Fruit fly (Drosophila melanogaster) Kc167 (cell line): ENCODE data around the gene Naxd.

Source experiments
- Myc ChIP-seq: fragments of >200 bp; optimal IDR thresholded peaks from 2 replicates; lab custom pipeline; 2017; ENCODE audit warnings: missing external identifiers
- Sin3A ChIP-seq: fragments of >200 bp; optimal IDR thresholded peaks from 2 replicates; lab custom pipeline; 2018; ENCODE audit warnings: missing external identifiers
- h ChIP-seq: fragments of >200 bp; optimal IDR thresholded peaks from 3 replicates; lab custom pipeline; 2018; ENCODE audit warnings: missing external identifiers
- insv ChIP-seq: fragments of >200 bp; optimal IDR thresholded peaks from 3 replicates; lab custom pipeline; 2018; ENCODE audit warnings: missing external identifiers
- psq ChIP-seq: fragments of >200 bp; optimal IDR thresholded peaks from 2 replicates; lab custom pipeline; 2017; ENCODE audit warnings: missing external identifiers
- ttk ChIP-seq: sonication (Bioruptor generic); optimal IDR thresholded peaks from 2 replicates; lab custom pipeline; 2017; ENCODE audit warnings: missing external identifiers

Naxd gene

dm6 chr3L:19097665-19098082 is at the start of gene Naxd, which contains the start of gene CG14079:
Gene Naxd, minus strand, starts transcription at chr3L:19097709.
Gene CG14079, plus strand, starts transcription at chr3L:19097999.
- no peak for TF ChIP-seq psq
- TF ChIP-seq h (lab: Kevin White, UChicago): no peak
- TF ChIP-seq ttk: no peak
- TF ChIP-seq Myc (lab: Kevin White, UChicago): no peak
- TF ChIP-seq insv: no peak
- no peak for TF ChIP-seq Sin3A

dm6 chr3L:19147169-19147568 is 49.7 kb upstream of the Naxd start:
- TF ChIP-seq h (lab: Kevin White, UChicago) (no peak), psq (no peak), Myc (lab: Kevin White, UChicago) (no peak), Sin3A (no peak), insv (no peak), ttk (no peak)

dm6 chr3L:19143940-19144571 is 46.5 kb upstream of the Naxd start:
- no peak for TF ChIP-seq Myc (lab: Kevin White, UChicago)
- TF ChIP-seq insv: no peak
- TF ChIP-seq Sin3A: no peak
- no peak for TF ChIP-seq psq
- no peak for TF ChIP-seq h (lab: Kevin White, UChicago)
- TF ChIP-seq ttk: no peak

dm6 chr3L:19142587-19142986 is 45.1 kb upstream of the Naxd start:
- TF ChIP-seq psq (no peak), h (lab: Kevin White, UChicago) (no peak), insv (no peak), Myc (lab: Kevin White, UChicago) (no peak), Sin3A (no peak), ttk (no peak)

- TF ChIP-seq insv (no peak), Myc (lab: Kevin White, UChicago) (no peak), ttk (no peak), Sin3A (no peak), psq (no peak), h (lab: Kevin White, UChicago) (no peak)
Observed at dm6 chr3L:19140084-19141011, 42.8 kb upstream of the Naxd start.

- TF ChIP-seq Sin3A (no peak), ttk (no peak)
Observed at dm6 chr3L:19138925-19139503, 41.5 kb upstream of the Naxd start, which contains the start of gene CG14082. Gene CG14082, minus strand, starts transcription at chr3L:19138975.

dm6 chr3L:19132586-19132985 is 35.1 kb upstream of the Naxd start:
- no peak for TF ChIP-seq ttk

- no peak for TF ChIP-seq ttk
Observed at dm6 chr3L:19129565-19129964, 32.1 kb upstream of the Naxd start, which contains the start of gene Spn75F. Gene Spn75F, minus strand, starts transcription at chr3L:19129665.

dm6 chr3L:19100188-19100587 is 2.7 kb upstream of the Naxd start, which contains the start of gene Gem2:
Gene Gem2, minus strand, starts transcription at chr3L:19100363.
- TF ChIP-seq h (lab: Kevin White, UChicago) (no peak), Sin3A (no peak), ttk (no peak), Myc (lab: Kevin White, UChicago) (no peak), psq (no peak), insv (no peak)

dm6 chr3L:19097102-19097501 is 407 bp downstream of the Naxd start:
- no peak for TF ChIP-seq insv

- no peak for TF ChIP-seq psq
- TF ChIP-seq h (lab: Kevin White, UChicago): no peak
- no peak for TF ChIP-seq Sin3A
- TF ChIP-seq Myc (lab: Kevin White, UChicago): no peak
- no peak for TF ChIP-seq ttk
- TF ChIP-seq insv: no peak
Observed at dm6 chr3L:19096032-19096431, 1.5 kb downstream of the Naxd start, which contains the start of gene CNPYb. Gene CNPYb, minus strand, starts transcription at chr3L:19096217.

- TF ChIP-seq psq: no peak
- no peak for TF ChIP-seq h (lab: Kevin White, UChicago)
- no peak for TF ChIP-seq ttk
- TF ChIP-seq insv: no peak
- no peak for TF ChIP-seq Sin3A
- TF ChIP-seq Myc (lab: Kevin White, UChicago): no peak
Observed at dm6 chr3L:19092125-19093058, 5.1 kb downstream of the Naxd start, which contains the start of gene MESR6. Gene MESR6, plus strand, starts transcription at chr3L:19092670.
